Fruit fly (Drosophila melanogaster) whole organism, embryonic: Measurements from ENCODE around the gene fd96Ca.

Experiments used
- Adf1 ChIP-seq: fragments of 200-800 bp; sonication (Bioruptor generic); IDR thresholded peaks from 2 replicates; pipeline ENCODE4 v1.3.6; 2022; ENCODE audit warnings: missing biosample characterization, missing genetic modification characterization
- BtbVII ChIP-seq: fragments of 200-800 bp; sonication (Bioruptor generic); optimal IDR thresholded peaks from 3 replicates; lab custom pipeline; 2017; ENCODE audit warnings: missing biosample characterization, mild to moderate bottlenecking, missing genetic modification characterization
- CG10147 ChIP-seq: fragments of 200-800 bp; sonication (Bioruptor generic); optimal IDR thresholded peaks from 2 replicates; lab custom pipeline; 2019; ENCODE audit warnings: missing biosample characterization, mild to moderate bottlenecking, missing genetic modification characterization, moderate library complexity
- CG10431 ChIP-seq: fragments of 200-800 bp; sonication (Bioruptor generic); optimal IDR thresholded peaks from 3 replicates; lab custom pipeline; 2018; ENCODE audit warnings: missing biosample characterization, mild to moderate bottlenecking, missing genetic modification characterization
- CG11093 ChIP-seq: fragments of 200-800 bp; sonication (Bioruptor generic); IDR thresholded peaks from 3 replicates; pipeline ENCODE4 v1.3.6; 2022; ENCODE audit warnings: missing biosample characterization, missing genetic modification characterization
- CG11504 ChIP-seq: fragments of 200-800 bp; sonication (Bioruptor generic); optimal IDR thresholded peaks from 3 replicates; lab custom pipeline; 2019; ENCODE audit warnings: missing biosample characterization, mild to moderate bottlenecking, missing genetic modification characterization, moderate library complexity
- CG12071 ChIP-seq: fragments of 200-800 bp; sonication (Bioruptor generic); optimal IDR thresholded peaks from 3 replicates; lab custom pipeline; 2018; ENCODE audit warnings: missing biosample characterization, mild to moderate bottlenecking, missing genetic modification characterization
- CG12391 ChIP-seq: fragments of 200-800 bp; sonication (Bioruptor generic); optimal IDR thresholded peaks from 3 replicates; lab custom pipeline; 2018; ENCODE audit warnings: missing biosample characterization, mild to moderate bottlenecking, missing genetic modification characterization, moderate library complexity
- CG12942 ChIP-seq: fragments of 200-800 bp; sonication (Bioruptor generic); optimal IDR thresholded peaks from 3 replicates; lab custom pipeline; 2016; ENCODE audit warnings: missing biosample characterization, missing genetic modification characterization
- CG13894 ChIP-seq: fragments of 200-800 bp; sonication (Bioruptor generic); optimal IDR thresholded peaks from 3 replicates; lab custom pipeline; 2018; ENCODE audit warnings: missing biosample characterization, mild to moderate bottlenecking, missing genetic modification characterization, moderate library complexity
- CG15601 ChIP-seq: fragments of 200-800 bp; sonication (Bioruptor generic); optimal IDR thresholded peaks from 3 replicates; lab custom pipeline; 2019; ENCODE audit warnings: missing biosample characterization, mild to moderate bottlenecking, missing genetic modification characterization, moderate library complexity
- CG3726 ChIP-seq: fragments of 200-800 bp; sonication (Bioruptor generic); IDR thresholded peaks from 3 replicates; pipeline ENCODE4, ENCODE4 v1.3.6; 2022; ENCODE audit warnings: missing biosample characterization, missing genetic modification characterization
- CG6813 ChIP-seq: fragments of 200-800 bp; sonication (Bioruptor generic); optimal IDR thresholded peaks from 2 replicates; lab custom pipeline; 2017; ENCODE audit warnings: missing biosample characterization, missing genetic modification characterization, mild to moderate bottlenecking, moderate library complexity, missing genetic modification reagents
- CG8290 ChIP-seq, 3 experiments: fragments of 200-800 bp; sonication (Bioruptor generic); optimal IDR thresholded peaks; 2 replicates each; lab custom pipeline; 2016 to 2019; ENCODE audit warnings: missing biosample characterization in 3 of 3, missing genetic modification characterization in 3 of 3, mild to moderate bottlenecking in 2 of 3, moderate library complexity in 1 of 3
- CG8924 ChIP-seq: fragments of 200-800 bp; optimal IDR thresholded peaks from 3 replicates; lab custom pipeline; 2019; ENCODE audit warnings: missing biosample characterization, mild to moderate bottlenecking, missing genetic modification characterization, moderate library complexity
- CG9215 ChIP-seq: fragments of 200-800 bp; sonication (Bioruptor generic); IDR thresholded peaks from 2 replicates; pipeline ENCODE4 v1.3.6; 2022; ENCODE audit warnings: missing biosample characterization, missing genetic modification characterization
- CG9817 ChIP-seq: fragments of 200-800 bp; sonication (Bioruptor generic); optimal IDR thresholded peaks from 2 replicates; lab custom pipeline; 2018; ENCODE audit warnings: missing biosample characterization, mild to moderate bottlenecking, missing genetic modification characterization, moderate library complexity
- Dad ChIP-seq: fragments of 200-800 bp; sonication (Bioruptor generic); optimal IDR thresholded peaks from 3 replicates; lab custom pipeline; 2016; ENCODE audit warnings: missing biosample characterization, missing genetic modification characterization
- Dip2 ChIP-seq: fragments of 200-800 bp; sonication (Bioruptor generic); IDR thresholded peaks from 2 replicates; pipeline ENCODE4 v1.3.6; 2022; ENCODE audit warnings: missing biosample characterization, missing genetic modification characterization
- HLH54F ChIP-seq: fragments of 200-800 bp; sonication (Bioruptor generic); optimal IDR thresholded peaks from 3 replicates; lab custom pipeline; 2016; ENCODE audit warnings: missing biosample characterization, missing genetic modification characterization
- Hand ChIP-seq: fragments of 200-800 bp; sonication (Bioruptor generic); optimal IDR thresholded peaks from 2 replicates; lab custom pipeline; 2017; ENCODE audit warnings: mild to moderate bottlenecking, missing biosample characterization, missing genetic modification reagents, missing genetic modification characterization
- Hmr ChIP-seq: fragments of 200-800 bp; sonication (Bioruptor generic); optimal IDR thresholded peaks from 3 replicates; lab custom pipeline; 2017; ENCODE audit warnings: mild to moderate bottlenecking, missing biosample characterization, missing genetic modification reagents, missing genetic modification characterization
- Lhr ChIP-seq: fragments of 200-800 bp; sonication (Bioruptor generic); optimal IDR thresholded peaks from 3 replicates; lab custom pipeline; 2017; ENCODE audit warnings: mild to moderate bottlenecking, missing biosample characterization, missing genetic modification reagents, missing genetic modification characterization
- Lim3 ChIP-seq: fragments of 200-800 bp; sonication (Bioruptor generic); IDR thresholded peaks from 2 replicates; pipeline ENCODE4 v1.3.6; 2022; ENCODE audit warnings: missing biosample characterization, missing genetic modification characterization
- Mad ChIP-seq: fragments of 200-800 bp; sonication (Bioruptor generic); optimal IDR thresholded peaks from 2 replicates; lab custom pipeline; 2016; ENCODE audit warnings: missing biosample characterization, missing genetic modification characterization
- Nf-YB ChIP-seq: fragments of 200-800 bp; sonication (Bioruptor generic); optimal IDR thresholded peaks from 3 replicates; lab custom pipeline; 2019; ENCODE audit warnings: missing biosample characterization, mild to moderate bottlenecking, missing genetic modification characterization, moderate library complexity
- Opbp ChIP-seq: fragments of 200-800 bp; sonication (Bioruptor generic); IDR thresholded peaks from 3 replicates; pipeline ENCODE4 v1.3.6; 2022; ENCODE audit warnings: missing biosample characterization, missing genetic modification characterization; ENCODE audit not compliant: partially characterized antibody
- Optix ChIP-seq: fragments of 200-800 bp; sonication (Bioruptor generic); IDR thresholded peaks from 3 replicates; pipeline ENCODE4 v1.3.6; 2022; ENCODE audit warnings: missing biosample characterization, missing genetic modification characterization
- Sin3A ChIP-seq: fragments of >200 bp; optimal IDR thresholded peaks from 2 replicates; lab custom pipeline; 2018
- TFAM ChIP-seq: fragments of 200-800 bp; sonication (Bioruptor generic); optimal IDR thresholded peaks from 2 replicates; lab custom pipeline; 2017; ENCODE audit warnings: missing biosample characterization, missing genetic modification characterization, inconsistent platforms
- al ChIP-seq: fragments of 200-800 bp; sonication (Bioruptor generic); IDR thresholded peaks from 2 replicates; pipeline ENCODE4 v1.3.6; 2022; ENCODE audit warnings: missing biosample characterization, missing genetic modification characterization
- aop ChIP-seq: fragments of 200-800 bp; sonication (Bioruptor generic); IDR thresholded peaks from 2 replicates; pipeline ENCODE4 v1.3.6; 2022; ENCODE audit warnings: missing biosample characterization, missing genetic modification characterization
- ash1 ChIP-seq: fragments of 200-800 bp; sonication (Bioruptor generic); optimal IDR thresholded peaks from 2 replicates; lab custom pipeline; 2018; ENCODE audit warnings: missing biosample characterization, mild to moderate bottlenecking, missing genetic modification characterization
- caup ChIP-seq: fragments of 200-800 bp; sonication (Bioruptor generic); optimal IDR thresholded peaks from 3 replicates; lab custom pipeline; 2017; ENCODE audit warnings: missing biosample characterization, mild to moderate bottlenecking, missing genetic modification characterization, moderate library complexity; ENCODE audit not compliant: severe bottlenecking
- cwo ChIP-seq: fragments of 200-800 bp; sonication (Bioruptor generic); optimal IDR thresholded peaks from 3 replicates; lab custom pipeline; 2017; ENCODE audit warnings: missing biosample characterization, missing genetic modification characterization, mild to moderate bottlenecking, moderate library complexity, missing genetic modification reagents
- dm ChIP-seq: fragments of 200-800 bp; sonication (Bioruptor generic); optimal IDR thresholded peaks from 3 replicates; lab custom pipeline; 2016; ENCODE audit warnings: missing biosample characterization, missing genetic modification characterization
- esg ChIP-seq: fragments of 200-800 bp; sonication (Bioruptor generic); conservative IDR thresholded peaks from 2 replicates; pipeline ENCODE4 v1.3.6; 2022; ENCODE audit warnings: missing biosample characterization, missing genetic modification characterization
- fd102C ChIP-seq: fragments of 200-800 bp; sonication (Bioruptor generic); optimal IDR thresholded peaks from 2 replicates; lab custom pipeline; 2018; ENCODE audit warnings: missing biosample characterization, mild to moderate bottlenecking, missing genetic modification characterization, moderate library complexity
- fu2 ChIP-seq: fragments of 200-800 bp; sonication (Bioruptor generic); optimal IDR thresholded peaks from 2 replicates; lab custom pipeline; 2016; ENCODE audit warnings: missing biosample characterization, missing genetic modification characterization
- grn ChIP-seq: fragments of 200-800 bp; sonication (Bioruptor generic); optimal IDR thresholded peaks from 3 replicates; lab custom pipeline; 2017; ENCODE audit warnings: missing biosample characterization, missing genetic modification characterization
- her ChIP-seq: fragments of 200-800 bp; sonication (Bioruptor generic); optimal IDR thresholded peaks from 2 replicates; lab custom pipeline; 2016; ENCODE audit warnings: missing biosample characterization, missing genetic modification characterization
- jing ChIP-seq: fragments of 200-800 bp; sonication (Bioruptor generic); optimal IDR thresholded peaks from 2 replicates; lab custom pipeline; 2018; ENCODE audit warnings: missing biosample characterization, mild to moderate bottlenecking, missing genetic modification characterization
- lbe ChIP-seq: fragments of 200-800 bp; sonication (Bioruptor generic); optimal IDR thresholded peaks from 2 replicates; lab custom pipeline; 2016; ENCODE audit warnings: missing biosample characterization, mild to moderate bottlenecking, missing genetic modification characterization
- mam ChIP-seq: fragments of 200-800 bp; sonication (Bioruptor generic); optimal IDR thresholded peaks from 3 replicates; lab custom pipeline; 2016; ENCODE audit warnings: missing biosample characterization, missing genetic modification characterization
- pho ChIP-seq: fragments of 200-800 bp; sonication (Bioruptor generic); optimal IDR thresholded peaks from 2 replicates; lab custom pipeline; 2016; ENCODE audit warnings: missing biosample characterization, missing genetic modification characterization
- sens-2 ChIP-seq: fragments of 200-800 bp; sonication (Bioruptor generic); IDR thresholded peaks from 2 replicates; pipeline ENCODE4 v1.3.6; 2022; ENCODE audit warnings: missing biosample characterization, missing genetic modification characterization
- sr ChIP-seq: fragments of 200-800 bp; sonication (Bioruptor generic); IDR thresholded peaks from 3 replicates; pipeline ENCODE4 v1.3.6; 2022; ENCODE audit warnings: missing biosample characterization, missing genetic modification characterization
- toy ChIP-seq: fragments of 200-800 bp; sonication (Bioruptor generic); IDR thresholded peaks from 2 replicates; pipeline ENCODE4 v1.3.6; 2022; ENCODE audit warnings: missing biosample characterization, missing genetic modification characterization
- tx ChIP-seq: fragments of 200-800 bp; sonication (Bioruptor generic); optimal IDR thresholded peaks from 2 replicates; lab custom pipeline; 2016; ENCODE audit warnings: missing biosample characterization, missing genetic modification characterization
- zen2 ChIP-seq: fragments of 200-800 bp; sonication (Bioruptor generic); IDR thresholded peaks from 3 replicates; pipeline ENCODE4 v1.3.6; 2022; ENCODE audit warnings: missing biosample characterization, missing genetic modification characterization; ENCODE audit not compliant: partially characterized antibody

The fd96Ca gene

DNA sequence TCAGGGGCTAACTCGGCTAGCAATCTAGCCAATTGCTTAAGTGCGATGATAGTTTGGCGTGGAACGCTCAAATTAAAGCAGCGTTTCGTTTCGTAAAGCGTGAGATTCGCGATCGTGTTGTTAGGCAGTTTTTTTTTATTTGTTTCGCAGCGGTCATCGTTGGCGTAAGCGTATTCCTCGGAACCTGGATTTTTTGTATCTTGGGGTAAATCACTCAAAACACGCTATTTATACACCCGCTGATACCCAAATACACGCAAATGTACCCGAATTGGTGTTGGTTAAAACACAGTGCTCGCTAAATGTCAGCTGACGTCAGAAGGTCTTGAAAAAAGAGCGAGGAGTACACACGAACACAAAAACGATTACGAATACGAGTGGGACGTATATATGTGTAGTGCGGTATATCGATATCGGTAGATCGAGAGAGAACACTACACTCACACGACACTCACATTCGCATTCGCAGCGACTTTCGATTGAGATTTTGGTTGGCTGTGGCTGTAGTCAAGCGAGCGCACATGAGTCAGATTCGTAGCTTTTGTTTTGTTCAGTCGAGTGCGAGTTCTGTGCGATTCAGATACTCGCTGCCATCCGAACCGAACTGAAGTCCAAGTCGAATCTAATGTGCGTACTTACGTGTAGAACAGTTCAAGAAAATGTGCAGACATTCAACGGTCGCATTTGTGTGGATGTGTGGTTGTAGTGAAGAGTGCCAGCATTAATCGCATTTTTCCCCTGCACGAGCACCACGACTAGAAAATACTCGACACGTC lies 32.6 kb upstream of the fd96Ca start (continued):
- TF ChIP-seq Lim3 (GFP tag; lab: Robert Waterston, UW) (no peak), caup (GFP tag; lab: Kevin White, UChicago) (peak; percentile 39), sr (GFP tag; lab: Robert Waterston, UW) (no peak), CG10147 (GFP tag; lab: Kevin White, UChicago) (peak; percentile 8), HLH54F (GFP tag; lab: Kevin White, UChicago) (no peak), her (GFP tag; lab: Kevin White, UChicago) (peak; percentile 15), BtbVII (peak; percentile 61), jing (GFP tag; lab: Kevin White, UChicago) (no peak), CG9215 (GFP tag; lab: Robert Waterston, UW) (no peak), lbe (peak; percentile 88), sens-2 (GFP tag; lab: Robert Waterston, UW) (no peak), grn (GFP tag; lab: Kevin White, UChicago) (peak; percentile 55), al (GFP tag; lab: Robert Waterston, UW) (no peak), cwo (GFP tag; lab: Kevin White, UChicago) (peak; percentile 49), Hmr (GFP tag; lab: Kevin White, UChicago) (peak; percentile 67), CG10431 (GFP tag; lab: Kevin White, UChicago) (no peak), mam (no peak), Lhr (GFP tag; lab: Kevin White, UChicago) (no peak), Opbp (GFP tag; lab: Robert Waterston, UW) (no peak), Optix (GFP tag; lab: Robert Waterston, UW) (no peak), CG13894 (peak; percentile 89), CG12071 (GFP tag; lab: Kevin White, UChicago) (peak; percentile 61), CG15601 (tag; lab: Kevin White, UChicago) (peak; percentile 24), CG12391 (tag; lab: Kevin White, UChicago) (no peak), pho (GFP tag; lab: Kevin White, UChicago) (no peak), Adf1 (GFP tag; lab: Robert Waterston, UW) (no peak), CG9817 (tag; lab: Kevin White, UChicago) (no peak), ash1 (GFP tag; lab: Kevin White, UChicago) (no peak), Dad (GFP tag; lab: Kevin White, UChicago) (no peak), tx (GFP tag; lab: Kevin White, UChicago) (no peak), zen2 (no peak), Mad (no peak), Hand (GFP tag; lab: Kevin White, UChicago) (peak; percentile 55), Sin3A (lab: Kevin White, UChicago) (no peak), dm (GFP tag; lab: Kevin White, UChicago) (no peak), TFAM (GFP tag; lab: Kevin White, UChicago) (no peak), CG8290 (GFP tag; optimal IDR thresholded peaks at IDR 0.05; lab: Kevin White, UChicago) (peak; percentile 60), CG8290 (tag; optimal IDR thresholded peaks at IDR 0.05; lab: Kevin White, UChicago) (peak; percentile 68 to 70), CG11504 (tag; lab: Kevin White, UChicago) (no peak), esg (GFP tag; lab: Robert Waterston, UW) (no peak), toy (GFP tag; lab: Robert Waterston, UW) (no peak), fd102C (GFP tag; lab: Kevin White, UChicago) (no peak), fu2 (no peak), CG11093 (GFP tag; lab: Robert Waterston, UW) (no peak), CG8924 (tag; lab: Kevin White, UChicago) (peak; percentile 67), Dip2 (GFP tag; lab: Robert Waterston, UW) (no peak), CG3726 (GFP tag; lab: Robert Waterston, UW) (no peak), Nf-YB (peak; percentile 85), CG6813 (GFP tag; lab: Kevin White, UChicago) (no peak), CG12942 (GFP tag; lab: Kevin White, UChicago) (no peak), aop (GFP tag; lab: Robert Waterston, UW) (no peak)
